Worm (Caenorhabditis elegans) whole organism, mixed stage, embryonic: Measurements from ENCODE around the gene srz-91.

Source experiments
- lin-13 ChIP-seq: fragments of 150-350 bp; optimal IDR thresholded peaks from 2 replicates; lab custom pipeline; 2014; ENCODE audit warnings: missing biosample characterization, missing genetic modification characterization
- mab-5 ChIP-seq: fragments of 150-350 bp; optimal IDR thresholded peaks from 2 replicates; lab custom pipeline; 2014; ENCODE audit warnings: missing biosample characterization, missing genetic modification characterization
- nhr-12 ChIP-seq: fragments of 150-350 bp; optimal IDR thresholded peaks from 2 replicates; lab custom pipeline; 2014; ENCODE audit warnings: missing biosample characterization, missing genetic modification characterization
- nhr-237 ChIP-seq: fragments of 150-350 bp; optimal IDR thresholded peaks from 2 replicates; lab custom pipeline; 2014; ENCODE audit warnings: missing biosample characterization, missing genetic modification characterization
- pha-4 ChIP-seq: fragments of 150-350 bp; optimal IDR thresholded peaks from 2 replicates; lab custom pipeline; 2018; ENCODE audit warnings: missing biosample characterization, missing genetic modification reagents, missing genetic modification characterization
- sem-2 ChIP-seq: fragments of 200-800 bp; sonication (Bioruptor generic); optimal IDR thresholded peaks from 2 replicates; lab custom pipeline; 2018; ENCODE audit warnings: mild to moderate bottlenecking, missing genetic modification characterization, missing compliant biosample characterization
- snpc-4 ChIP-seq: fragments of 150-350 bp; optimal IDR thresholded peaks from 2 replicates; lab custom pipeline; 2014; ENCODE audit warnings: missing biosample characterization, missing genetic modification characterization
- sptf-1 ChIP-seq: sonication (generic microtip); optimal IDR thresholded peaks from 2 replicates; lab custom pipeline; 2017; ENCODE audit warnings: mild to moderate bottlenecking, missing genetic modification characterization, moderate library complexity, missing compliant biosample characterization
- unc-62 ChIP-seq: fragments of 150-350 bp; optimal IDR thresholded peaks from 2 replicates; lab custom pipeline; 2014; ENCODE audit warnings: missing biosample characterization, missing genetic modification reagents, missing genetic modification characterization

- TF ChIP-seq pha-4 (no peak), lin-13 (tag; lab: Kevin White, UChicago) (no peak), unc-62 (GFP tag; lab: Kevin White, UChicago) (no peak), sptf-1 (tag; lab: Kevin White, UChicago) (no peak), nhr-237 (tag; lab: Kevin White, UChicago) (no peak), snpc-4 (tag; lab: Kevin White, UChicago) (no peak), sem-2 (GFP tag; lab: Kevin White, UChicago) (no peak), mab-5 (no peak), nhr-12 (tag; lab: Kevin White, UChicago) (no peak)
Measured at ce11 chrV:17655205-17655604, 47.3 kb downstream of the srz-91 start.
